Worm (Caenorhabditis elegans): ENCODE results near the gene lam-2.

- TF ChIP-seq unc-62 (GFP tag; optimal IDR thresholded peaks at IDR 0.05) (no peak), flh-1 (GFP tag; optimal IDR thresholded peaks at IDR 0.05) (no peak), lsy-2 (tag; optimal IDR thresholded peaks at IDR 0.05) (no peak), ceh-43 (GFP tag; optimal IDR thresholded peaks at IDR 0.05) (no peak), elt-3 (tag; optimal IDR thresholded peaks at IDR 0.05) (no peak), elt-1 (tag; optimal IDR thresholded peaks at IDR 0.05; ENCODE audit: borderline replicate concordance, insufficient read depth) (no peak), mep-1 (tag; optimal IDR thresholded peaks at IDR 0.05) (no peak), nhr-12 (tag; optimal IDR thresholded peaks at IDR 0.05) (no peak), nhr-237 (tag; optimal IDR thresholded peaks at IDR 0.05) (no peak), pha-4 (tag; optimal IDR thresholded peaks at IDR 0.05) (no peak)
Measured at ce11 chrX:7170575-7171297, 19.7 kb upstream of the lam-2 start, which contains the start of gene bar-1.

Measured in whole organism, mixed stage, embryonic.